Worm (Caenorhabditis elegans) whole organism, L1 larva: ENCODE results near the gene ttr-43.
A peak's percentile ranks its signal among the peaks of the same experiment; 100 is the strongest.

ENCODE experiments used
- C04F5.9 ChIP-seq: sonication (generic microtip); optimal IDR thresholded peaks from 2 replicates; lab custom pipeline; 2016; ENCODE audit warnings: missing genetic modification characterization, missing compliant biosample characterization
- Y116A8C.19 ChIP-seq: sonication (generic microtip); optimal IDR thresholded peaks from 2 replicates; lab custom pipeline; 2016; ENCODE audit warnings: missing compliant biosample characterization, missing genetic modification characterization, borderline replicate concordance
- alr-1 ChIP-seq: fragments of 200-800 bp; sonication (Bioruptor generic); optimal IDR thresholded peaks from 2 replicates; lab custom pipeline; 2018; ENCODE audit warnings: borderline replicate concordance, mild to moderate bottlenecking, missing genetic modification characterization, missing compliant biosample characterization
- aly-2 ChIP-seq: fragments of 150-350 bp; optimal IDR thresholded peaks from 2 replicates; lab custom pipeline; 2014; ENCODE audit warnings: missing biosample characterization, missing genetic modification characterization
- ama-1 ChIP-seq: fragments of 150-350 bp; optimal IDR thresholded peaks from 2 replicates; lab custom pipeline; 2014
- blmp-1 ChIP-seq: fragments of 150-350 bp; optimal IDR thresholded peaks from 2 replicates; lab custom pipeline; 2014; ENCODE audit warnings: missing biosample characterization, missing genetic modification characterization
- ceh-63 ChIP-seq: fragments of 200-800 bp; sonication (Bioruptor generic); optimal IDR thresholded peaks from 2 replicates; lab custom pipeline; 2018; ENCODE audit warnings: mild to moderate bottlenecking, missing genetic modification characterization, missing compliant biosample characterization
- ceh-82 ChIP-seq, 3 experiments: fragments of 150-350 bp in 1 of 3; sonication (generic microtip) in 2 of 3; optimal IDR thresholded peaks; 2 replicates each; lab custom pipeline; 2014 to 2017; ENCODE audit warnings: missing biosample characterization in 3 of 3, missing genetic modification characterization in 3 of 3
- ceh-90 ChIP-seq: sonication (generic microtip); optimal IDR thresholded peaks from 2 replicates; lab custom pipeline; 2016; ENCODE audit warnings: missing genetic modification characterization, missing compliant biosample characterization
- ces-1 ChIP-seq: fragments of 150-350 bp; optimal IDR thresholded peaks from 2 replicates; lab custom pipeline; 2014; ENCODE audit warnings: missing biosample characterization, missing genetic modification reagents, missing genetic modification characterization
- dsc-1 ChIP-seq: sonication (generic microtip); optimal IDR thresholded peaks from 2 replicates; lab custom pipeline; 2016; ENCODE audit warnings: mild to moderate bottlenecking, missing genetic modification characterization, missing compliant biosample characterization
- efl-1 ChIP-seq, 4 experiments: fragments of 150-350 bp; optimal IDR thresholded peaks in 3 of 4; peaks in 1 of 4; 1 replicate in 1 of 4; 2 replicates in 3 of 4; lab custom pipeline; 2014; ENCODE audit warnings: missing biosample characterization in 2 of 4, missing genetic modification characterization in 2 of 4, missing genetic modification reagents in 2 of 4
- efl-3 ChIP-seq: fragments of 200-800 bp; sonication (Bioruptor generic); optimal IDR thresholded peaks from 2 replicates; lab custom pipeline; 2018; ENCODE audit warnings: mild to moderate bottlenecking, missing genetic modification characterization, missing compliant biosample characterization
- elt-2 ChIP-seq: sonication (generic microtip); optimal IDR thresholded peaks from 2 replicates; lab custom pipeline; 2016; ENCODE audit warnings: missing genetic modification characterization, mild to moderate bottlenecking, inconsistent platforms, missing compliant biosample characterization, missing genetic modification reagents
- elt-3 ChIP-seq, 6 experiments: fragments of 150-350 bp in 1 of 6; sonication (generic microtip); optimal IDR thresholded peaks; 2 replicates each; lab custom pipeline; 2017 to 2018; ENCODE audit warnings: missing biosample characterization in 6 of 6, missing genetic modification characterization in 6 of 6, inconsistent platforms in 1 of 6
- fos-1 ChIP-seq: fragments of 150-350 bp; optimal IDR thresholded peaks from 2 replicates; lab custom pipeline; 2014; ENCODE audit warnings: missing biosample characterization, missing genetic modification characterization
- irx-1 ChIP-seq: sonication (generic microtip); optimal IDR thresholded peaks from 2 replicates; lab custom pipeline; 2016; ENCODE audit warnings: missing genetic modification characterization, missing compliant biosample characterization
- jun-1 ChIP-seq: fragments of 150-350 bp; optimal IDR thresholded peaks from 2 replicates; lab custom pipeline; 2014; ENCODE audit warnings: missing biosample characterization, missing genetic modification reagents, missing genetic modification characterization
- lin-13 ChIP-seq: fragments of 150-350 bp; optimal IDR thresholded peaks from 2 replicates; lab custom pipeline; 2014; ENCODE audit warnings: missing biosample characterization, missing genetic modification reagents, missing genetic modification characterization
- lin-14 ChIP-seq: fragments of 200-800 bp; sonication (Bioruptor generic); optimal IDR thresholded peaks from 2 replicates; lab custom pipeline; 2018; ENCODE audit warnings: mild to moderate bottlenecking, missing genetic modification characterization, moderate library complexity, missing compliant biosample characterization
- lin-35 ChIP-seq, 2 experiments: fragments of 150-350 bp; optimal IDR thresholded peaks; 2 replicates each; lab custom pipeline; 2014; ENCODE audit warnings: missing biosample characterization in 2 of 2, missing genetic modification characterization in 2 of 2, missing genetic modification reagents in 2 of 2
- lin-39 ChIP-seq: fragments of 150-350 bp; optimal IDR thresholded peaks from 2 replicates; lab custom pipeline; 2014; ENCODE audit warnings: missing biosample characterization, missing genetic modification reagents, missing genetic modification characterization
- lir-3 ChIP-seq: sonication (generic microtip); optimal IDR thresholded peaks from 2 replicates; lab custom pipeline; 2016; ENCODE audit warnings: mild to moderate bottlenecking, missing genetic modification characterization, moderate library complexity, missing compliant biosample characterization; ENCODE audit not compliant: poor library complexity
- mdl-1 ChIP-seq, 2 experiments: fragments of 150-350 bp; optimal IDR thresholded peaks; 2 replicates each; lab custom pipeline; 2014 to 2017; ENCODE audit warnings: missing biosample characterization in 2 of 2, missing genetic modification characterization in 2 of 2, inconsistent platforms in 1 of 2
- mef-2 ChIP-seq: fragments of 150-350 bp; optimal IDR thresholded peaks from 2 replicates; lab custom pipeline; 2014; ENCODE audit warnings: missing biosample characterization, missing genetic modification characterization
- nhr-12 ChIP-seq: sonication (generic microtip); optimal IDR thresholded peaks from 2 replicates; lab custom pipeline; 2017; ENCODE audit warnings: missing biosample characterization, missing genetic modification characterization
- nhr-71 ChIP-seq: sonication (generic microtip); optimal IDR thresholded peaks from 2 replicates; lab custom pipeline; 2016; ENCODE audit warnings: mild to moderate bottlenecking, missing genetic modification characterization, moderate library complexity, missing compliant biosample characterization
- nhr-77 ChIP-seq: fragments of 150-350 bp; optimal IDR thresholded peaks from 2 replicates; lab custom pipeline; 2014; ENCODE audit warnings: missing biosample characterization, missing genetic modification characterization
- nhr-85 ChIP-seq: sonication (generic microtip); peaks from one replicate; lab custom pipeline; 2016; ENCODE audit warnings: missing genetic modification characterization, inconsistent platforms, missing compliant biosample characterization
- nhr-90 ChIP-seq: sonication (generic microtip); optimal IDR thresholded peaks from 2 replicates; lab custom pipeline; 2016; ENCODE audit warnings: mild to moderate bottlenecking, missing genetic modification characterization, missing compliant biosample characterization; ENCODE audit not compliant: poor library complexity
- pqm-1 ChIP-seq: sonication (generic microtip); optimal IDR thresholded peaks from 3 replicates; lab custom pipeline; 2017; ENCODE audit warnings: missing biosample characterization, missing genetic modification characterization
- rnt-1 ChIP-seq: sonication (generic microtip); optimal IDR thresholded peaks from 2 replicates; lab custom pipeline; 2016; ENCODE audit warnings: mild to moderate bottlenecking, missing genetic modification characterization, moderate library complexity, missing compliant biosample characterization
- skn-1 ChIP-seq: fragments of 150-350 bp; optimal IDR thresholded peaks from 2 replicates; lab custom pipeline; 2014; ENCODE audit warnings: missing biosample characterization, missing genetic modification characterization
- snpc-4 ChIP-seq: fragments of 150-350 bp; optimal IDR thresholded peaks from 2 replicates; lab custom pipeline; 2014; ENCODE audit warnings: missing biosample characterization, missing genetic modification characterization
- snu-23 ChIP-seq: sonication (generic microtip); optimal IDR thresholded peaks from 2 replicates; lab custom pipeline; 2016; ENCODE audit warnings: missing genetic modification characterization, missing compliant biosample characterization
- sox-4 ChIP-seq: sonication (generic microtip); optimal IDR thresholded peaks from 2 replicates; lab custom pipeline; 2016; ENCODE audit warnings: missing genetic modification characterization, missing compliant biosample characterization
- sup-37 ChIP-seq: fragments of 200-800 bp; sonication (Bioruptor generic); optimal IDR thresholded peaks from 2 replicates; lab custom pipeline; 2018; ENCODE audit warnings: mild to moderate bottlenecking, missing genetic modification characterization, missing compliant biosample characterization
- tbx-2 ChIP-seq: sonication (generic microtip); optimal IDR thresholded peaks from 2 replicates; lab custom pipeline; 2016; ENCODE audit warnings: missing genetic modification characterization, missing compliant biosample characterization
- tlp-1 ChIP-seq: fragments of 150-350 bp; optimal IDR thresholded peaks from 2 replicates; lab custom pipeline; 2014; ENCODE audit warnings: missing biosample characterization, missing genetic modification characterization
- unc-130 ChIP-seq: fragments of 150-350 bp; optimal IDR thresholded peaks from 2 replicates; lab custom pipeline; 2017; ENCODE audit warnings: missing biosample characterization, missing genetic modification characterization, inconsistent platforms
- unc-30 ChIP-seq: sonication (generic microtip); optimal IDR thresholded peaks from 2 replicates; lab custom pipeline; 2017; ENCODE audit warnings: missing biosample characterization, missing genetic modification characterization
- unc-86 ChIP-seq: sonication (generic microtip); optimal IDR thresholded peaks from 2 replicates; lab custom pipeline; 2016; ENCODE audit warnings: missing genetic modification characterization, missing compliant biosample characterization
- ztf-11 ChIP-seq, 2 experiments: sonication (generic microtip); optimal IDR thresholded peaks; 2 replicates each; lab custom pipeline; 2016 to 2017; ENCODE audit warnings: missing genetic modification characterization in 2 of 2, missing biosample characterization in 1 of 2, missing compliant biosample characterization in 1 of 2
- ztf-4 ChIP-seq: fragments of 150-350 bp; optimal IDR thresholded peaks from 2 replicates; lab custom pipeline; 2014; ENCODE audit warnings: missing biosample characterization, missing genetic modification characterization

ttr-43 gene

ce11 chrV:12590601-12591000 lies at the start of gene ttr-43:
Gene ttr-43, minus strand, starts transcription at chrV:12590701.
- no peak for TF ChIP-seq tlp-1 (tag; lab: Kevin White, UChicago)
- no peak for TF ChIP-seq ceh-63 (GFP tag; lab: Kevin White, UChicago)
- TF ChIP-seq unc-30: no peak
- TF ChIP-seq mdl-1 (tag; optimal IDR thresholded peaks at IDR 0.05; lab: Kevin White, UChicago): no peak
- no peak for TF ChIP-seq alr-1 (tag; lab: Kevin White, UChicago)
- no peak for TF ChIP-seq lin-35 (GFP tag; optimal IDR thresholded peaks at IDR 0.05; lab: Kevin White, UChicago)

ce11 chrV:12637764-12638502 lies 47.4 kb upstream of the ttr-43 start:
- TF ChIP-seq pqm-1 (peak; percentile 46), elt-2 (tag; lab: Kevin White, UChicago) (peak; percentile 86), dsc-1 (no peak), blmp-1 (peak; percentile 14), ama-1 (lab: Kevin White, UChicago) (peak; percentile 12), efl-1 (optimal IDR thresholded peaks at IDR 0.05; lab: Kevin White, UChicago) (no peak), efl-1 (GFP tag; optimal IDR thresholded peaks at IDR 0.05 in 1 of 2; lab: Kevin White, UChicago) (peak in 1 of 2 experiments; percentile 31), efl-3 (GFP tag; lab: Kevin White, UChicago) (no peak), nhr-12 (tag; lab: Kevin White, UChicago) (no peak), nhr-90 (tag; lab: Kevin White, UChicago) (peak; percentile 30), lin-35 (GFP tag; optimal IDR thresholded peaks at IDR 0.05; lab: Kevin White, UChicago) (peak in 1 of 2 experiments; percentile 10), lin-14 (peak; percentile 3), rnt-1 (tag; lab: Kevin White, UChicago) (peak; percentile 19), elt-3 (tag; optimal IDR thresholded peaks at IDR 0.05; lab: Kevin White, UChicago) (peak in 1 of 6 experiments; percentile 3), lin-13 (GFP tag; lab: Kevin White, UChicago) (peak; percentile 3)

ce11 chrV:12637238-12637690 lies 46.8 kb upstream of the ttr-43 start, which contains the start of gene F56H9.2:
Gene F56H9.2, plus strand, starts transcription at chrV:12637663.
- TF ChIP-seq mdl-1 (tag; optimal IDR thresholded peaks at IDR 0.05; lab: Kevin White, UChicago) (peak in 1 of 2 experiments; percentile 96), mef-2 (peak; percentile 26), nhr-90 (tag; lab: Kevin White, UChicago) (peak; percentile 81), pqm-1 (peak; percentile 42), ztf-4 (peak; percentile 4), ceh-82 (tag; optimal IDR thresholded peaks at IDR 0.05; lab: Kevin White, UChicago) (peak in 2 of 3 experiments; percentile 7 to 51), ces-1 (GFP tag; lab: Kevin White, UChicago) (no peak), jun-1 (peak; percentile 62), tbx-2 (peak; percentile 83), elt-3 (tag; optimal IDR thresholded peaks at IDR 0.05; lab: Kevin White, UChicago) (peak in 3 of 6 experiments; percentile 68 to 92 (median 70)), ama-1 (lab: Kevin White, UChicago) (peak; percentile 36), tlp-1 (tag; lab: Kevin White, UChicago) (no peak), unc-86 (tag; lab: Kevin White, UChicago) (peak; percentile 46), nhr-85 (tag; lab: Kevin White, UChicago) (peak; percentile 98), lir-3 (tag; lab: Kevin White, UChicago) (peak; percentile 46), nhr-71 (tag; lab: Kevin White, UChicago) (peak; percentile 95), lin-35 (GFP tag; optimal IDR thresholded peaks at IDR 0.05; lab: Kevin White, UChicago) (peak; percentile 43 to 83), aly-2 (tag; lab: Kevin White, UChicago) (no peak), efl-1 (optimal IDR thresholded peaks at IDR 0.05; lab: Kevin White, UChicago) (peak; percentile 44 to 46), efl-1 (GFP tag; optimal IDR thresholded peaks at IDR 0.05 in 1 of 2; lab: Kevin White, UChicago) (peak; percentile 14 to 92), ceh-90 (tag; lab: Kevin White, UChicago) (no peak), unc-130 (tag; lab: Kevin White, UChicago) (peak; percentile 94), sup-37 (GFP tag; lab: Kevin White, UChicago) (peak; percentile 24), elt-2 (tag; lab: Kevin White, UChicago) (peak; percentile 89), ztf-11 (tag; optimal IDR thresholded peaks at IDR 0.05; lab: Kevin White, UChicago) (peak in 1 of 2 experiments; percentile 27), sox-4 (tag; lab: Kevin White, UChicago) (no peak), lin-13 (GFP tag; lab: Kevin White, UChicago) (peak; percentile 8), lin-39 (tag; lab: Kevin White, UChicago) (peak; percentile 10), nhr-77 (tag; lab: Kevin White, UChicago) (peak; percentile 58), snu-23 (GFP tag; lab: Kevin White, UChicago) (no peak), Y116A8C.19 (tag; lab: Kevin White, UChicago) (no peak), C04F5.9 (tag; lab: Kevin White, UChicago) (no peak), skn-1 (tag; lab: Kevin White, UChicago) (peak; percentile 65), irx-1 (peak; percentile 59), rnt-1 (tag; lab: Kevin White, UChicago) (peak; percentile 88), fos-1 (tag; lab: Kevin White, UChicago) (peak; percentile 13), snpc-4 (tag; lab: Kevin White, UChicago) (no peak)
